5 fruit fly cellular contexts compared by ENCODE assay signal in genomic region chr2L:524515-524920, dm6.
A peak's percentile ranks its signal among the peaks of the same experiment; 100 is the strongest.
TF ChIP-seq lines count a peak whose summit lies in the region.

No protein-coding gene starts in this region.

- no peak for TF ChIP-seq CTCF in whole organism, embryonic (GFP tag; optimal IDR thresholded peaks at IDR 0.05; lab: Kevin White, UChicago)

TF ChIP-seq in whole organism, adult, 20 proteins besides CTCF, POLR2A, EP300 and RAD21:
- TF ChIP-seq tj (GFP tag; optimal IDR thresholded peaks at IDR 0.05; lab: Kevin White, UChicago) (peak; percentile 70), CG7101 (tag; optimal IDR thresholded peaks at IDR 0.05; lab: Kevin White, UChicago) (no peak)
TF ChIP-seq in whole organism, adult: peak in this region for 1.

TF ChIP-seq in whole organism, embryonic, 481 proteins besides CTCF, POLR2A, EP300 and RAD21:
- TF ChIP-seq vvl (GFP tag; IDR thresholded peaks at IDR 0.05; lab: Robert Waterston, UW): 0 out of 2 replicates have a peak, but pooled peaks have one; percentile 21
- no peak for TF ChIP-seq CG18476 (GFP tag; optimal IDR thresholded peaks at IDR 0.05; lab: Kevin White, UChicago)
- peak in 1 of 2 experiments; percentile 53 for TF ChIP-seq bsh (GFP tag; optimal IDR thresholded peaks at IDR 0.05; lab: Kevin White, UChicago)
- peak; percentile 96 for TF ChIP-seq grn (GFP tag; optimal IDR thresholded peaks at IDR 0.05; lab: Kevin White, UChicago)
- peak; percentile 15 for TF ChIP-seq CG15269 (tag; optimal IDR thresholded peaks at IDR 0.05; lab: Kevin White, UChicago)
- 0 out of 4 replicates have a peak, but pooled peaks have one; percentile 50 for TF ChIP-seq chinmo (GFP tag; IDR thresholded peaks at IDR 0.05; lab: Robert Waterston, UW; ENCODE audit: partially characterized antibody)
- no peak for TF ChIP-seq Mes4 (GFP tag; optimal IDR thresholded peaks at IDR 0.05; lab: Kevin White, UChicago)
- TF ChIP-seq sens-2 (GFP tag; IDR thresholded peaks at IDR 0.05; lab: Robert Waterston, UW): no peak
- TF ChIP-seq Drgx (GFP tag; IDR thresholded peaks at IDR 0.05; lab: Robert Waterston, UW): peak; percentile 36; the same call in 1 of the 2 replicates
- no peak for TF ChIP-seq bab2 (GFP tag; optimal IDR thresholded peaks at IDR 0.05; lab: Kevin White, UChicago)
- TF ChIP-seq CG6791 (GFP tag; IDR thresholded peaks at IDR 0.05; lab: Robert Waterston, UW; ENCODE audit: partially characterized antibody): peak; percentile 28; the same call in 1 of the 3 replicates
- TF ChIP-seq sd (tag; optimal IDR thresholded peaks at IDR 0.05; lab: Kevin White, UChicago): peak; percentile 37
- TF ChIP-seq CG31224 (GFP tag; IDR thresholded peaks at IDR 0.05; lab: Robert Waterston, UW): no peak
- TF ChIP-seq CG3065 (GFP tag; optimal IDR thresholded peaks at IDR 0.05; lab: Kevin White, UChicago): no peak
- TF ChIP-seq Med (GFP tag; lab: Kevin White, UChicago): peak; percentile 22
- peak; percentile 87 for TF ChIP-seq nom (GFP tag; optimal IDR thresholded peaks at IDR 0.05; lab: Kevin White, UChicago)
- peak; percentile 65 for TF ChIP-seq CG18011 (GFP tag; optimal IDR thresholded peaks at IDR 0.05; lab: Kevin White, UChicago)
- TF ChIP-seq gt (GFP tag; IDR thresholded peaks at IDR 0.05; lab: Robert Waterston, UW): 0 out of 2 replicates have a peak, but pooled peaks have one; percentile 12

TF ChIP-seq in whole organism, prepupa, 60 proteins besides CTCF, POLR2A, EP300 and RAD21 (continues in another document):
- TF ChIP-seq CG6276 (GFP tag; optimal IDR thresholded peaks at IDR 0.05; lab: Kevin White, UChicago) (peak; percentile 70), CG11902 (GFP tag; optimal IDR thresholded peaks at IDR 0.05; lab: Kevin White, UChicago) (no peak), vri (GFP tag; optimal IDR thresholded peaks at IDR 0.05; lab: Kevin White, UChicago) (no peak), CG3032 (tag; optimal IDR thresholded peaks at IDR 0.05; lab: Kevin White, UChicago) (peak; percentile 5), Gug (GFP tag; IDR thresholded peaks at IDR 0.05; lab: Robert Waterston, UW) (0 out of 2 replicates have a peak, but pooled peaks have one; percentile 24), fd85E (GFP tag; optimal IDR thresholded peaks at IDR 0.05; lab: Kevin White, UChicago) (no peak), OdsH (GFP tag; optimal IDR thresholded peaks at IDR 0.05; lab: Kevin White, UChicago) (peak; percentile 10), Lpt (GFP tag; optimal IDR thresholded peaks at IDR 0.05; lab: Kevin White, UChicago) (peak; percentile 31), CG32006 (GFP tag; optimal IDR thresholded peaks at IDR 0.05; lab: Kevin White, UChicago) (peak; percentile 47), Blimp-1 (GFP tag; optimal IDR thresholded peaks at IDR 0.05; lab: Kevin White, UChicago) (no peak), CG6808 (GFP tag; optimal IDR thresholded peaks at IDR 0.05; lab: Kevin White, UChicago) (peak; percentile 68), dac (GFP tag; optimal IDR thresholded peaks at IDR 0.05; lab: Kevin White, UChicago) (no peak), CG6854 (GFP tag; optimal IDR thresholded peaks at IDR 0.05; lab: Kevin White, UChicago) (peak; percentile 46), CG6163 (GFP tag; IDR thresholded peaks at IDR 0.05; lab: Robert Waterston, UW) (peak; percentile 49; the same call in 2 of the 3 replicates), Ets96B (tag; optimal IDR thresholded peaks at IDR 0.05; lab: Kevin White, UChicago) (peak; percentile 13), net (GFP tag; optimal IDR thresholded peaks at IDR 0.05; lab: Kevin White, UChicago) (peak; percentile 8), Met (GFP tag; optimal IDR thresholded peaks at IDR 0.05; lab: Kevin White, UChicago) (no peak), Eip78C (GFP tag; lab: Kevin White, UChicago) (peak; percentile 66), fd59A (GFP tag; optimal IDR thresholded peaks at IDR 0.05; lab: Kevin White, UChicago) (no peak), topi (GFP tag; optimal IDR thresholded peaks at IDR 0.05; lab: Kevin White, UChicago) (no peak), Hr39 (GFP tag; optimal IDR thresholded peaks at IDR 0.05; lab: Kevin White, UChicago) (no peak), CG15336 (GFP tag; IDR thresholded peaks at IDR 0.05; lab: Robert Waterston, UW) (0 out of 2 replicates have a peak, but pooled peaks have one; percentile 38), dsx (GFP tag; optimal IDR thresholded peaks at IDR 0.05; lab: Kevin White, UChicago; ENCODE audit: poor library complexity, severe bottlenecking) (peak; percentile 52)

TF ChIP-seq in whole organism, pupa, 21 proteins besides CTCF, POLR2A, EP300 and RAD21:
- peak; percentile 38 for TF ChIP-seq Pif1A (GFP tag; optimal IDR thresholded peaks at IDR 0.05; lab: Kevin White, UChicago)
- TF ChIP-seq CG8159 (tag; optimal IDR thresholded peaks at IDR 0.05; lab: Kevin White, UChicago): peak; percentile 28
- TF ChIP-seq D1 (tag; optimal IDR thresholded peaks at IDR 0.05; lab: Kevin White, UChicago): no peak
- TF ChIP-seq fd96Ca (GFP tag; IDR thresholded peaks at IDR 0.05; lab: Robert Waterston, UW): peak; percentile 55; the same call in 2 of the 3 replicates
- peak; percentile 64 for TF ChIP-seq CG4496 (GFP tag; IDR thresholded peaks at IDR 0.05; lab: Robert Waterston, UW)
- peak; percentile 14 for TF ChIP-seq CG17806 (tag; optimal IDR thresholded peaks at IDR 0.05; lab: Kevin White, UChicago)
- no peak for TF ChIP-seq CG9948 (tag; optimal IDR thresholded peaks at IDR 0.05; lab: Kevin White, UChicago)
- TF ChIP-seq CG12605 (GFP tag; IDR thresholded peaks at IDR 0.05; lab: Robert Waterston, UW): peak; percentile 42; the same call in 1 of the 2 replicates
- no peak for TF ChIP-seq CG32121 (GFP tag; IDR thresholded peaks at IDR 0.05; lab: Robert Waterston, UW)
- peak; percentile 37 for TF ChIP-seq CG14655 (GFP tag; optimal IDR thresholded peaks at IDR 0.05; lab: Kevin White, UChicago)
- peak; percentile 82 for TF ChIP-seq EcR (GFP tag; optimal IDR thresholded peaks at IDR 0.05; lab: Kevin White, UChicago)
- TF ChIP-seq CG13204 (GFP tag; optimal IDR thresholded peaks at IDR 0.05; lab: Kevin White, UChicago): peak; percentile 88
- TF ChIP-seq CG15710 (tag; optimal IDR thresholded peaks at IDR 0.05; lab: Kevin White, UChicago): no peak
- peak; percentile 16 for TF ChIP-seq CG8301 (tag; optimal IDR thresholded peaks at IDR 0.05; lab: Kevin White, UChicago)
- no peak for TF ChIP-seq CG34367 (tag; optimal IDR thresholded peaks at IDR 0.05; lab: Kevin White, UChicago)
- peak; percentile 65 for TF ChIP-seq gl (tag; optimal IDR thresholded peaks at IDR 0.05; lab: Kevin White, UChicago)
- no peak for TF ChIP-seq Ets98B (GFP tag; IDR thresholded peaks at IDR 0.05; lab: Robert Waterston, UW)
- peak; percentile 12 for TF ChIP-seq Pif1B (GFP tag; optimal IDR thresholded peaks at IDR 0.05; lab: Kevin White, UChicago)
- TF ChIP-seq CG10348 (GFP tag; IDR thresholded peaks at IDR 0.05; lab: Robert Waterston, UW): no peak
- peak; percentile 12 for TF ChIP-seq Snoo (tag; optimal IDR thresholded peaks at IDR 0.05; lab: Kevin White, UChicago)
- no peak for TF ChIP-seq rn (GFP tag; IDR thresholded peaks at IDR 0.05; lab: Robert Waterston, UW)

TF ChIP-seq in whole organism, wandering third instar larva, 38 proteins besides CTCF, POLR2A, EP300 and RAD21:
- TF ChIP-seq dl (GFP tag; optimal IDR thresholded peaks at IDR 0.05; lab: Kevin White, UChicago; ENCODE audit: insufficient read depth in 1 of 2, partially characterized antibody in 2 of 2) (peak in 1 of 2 experiments; percentile 22), Vsx2 (GFP tag; optimal IDR thresholded peaks at IDR 0.05; lab: Kevin White, UChicago; ENCODE audit: partially characterized antibody) (no peak), psq (GFP tag; optimal IDR thresholded peaks at IDR 0.05; lab: Kevin White, UChicago) (peak; percentile 58), foxo (GFP tag; optimal IDR thresholded peaks at IDR 0.05; lab: Kevin White, UChicago) (no peak), Hnf4 (GFP tag; optimal IDR thresholded peaks at IDR 0.05; lab: Kevin White, UChicago) (peak; percentile 35), Rel (GFP tag; optimal IDR thresholded peaks at IDR 0.05; lab: Kevin White, UChicago) (no peak), Rel (tag; optimal IDR thresholded peaks at IDR 0.05; lab: Kevin White, UChicago) (peak; percentile 35)
